Fruit fly (Drosophila melanogaster) whole organism, wandering third instar larva: ENCODE results near the gene Plap.

Experiments
- Abd-B ChIP-seq: fragments of >200 bp; optimal IDR thresholded peaks from 2 replicates; lab custom pipeline; 2017; ENCODE audit warnings: missing biosample characterization, missing genetic modification characterization
- CG32264 ChIP-seq: fragments of 200-800 bp; sonication (Bioruptor generic); optimal IDR thresholded peaks from 2 replicates; lab custom pipeline; 2016; ENCODE audit warnings: missing biosample characterization, missing genetic modification characterization
- CG9705 ChIP-seq: fragments of 200-800 bp; sonication (Bioruptor generic); optimal IDR thresholded peaks from 2 replicates; lab custom pipeline; 2018; ENCODE audit warnings: missing biosample characterization, mild to moderate bottlenecking, missing genetic modification characterization
- CrebA ChIP-seq: fragments of 200-800 bp; sonication (Bioruptor generic); optimal IDR thresholded peaks from 2 replicates; lab custom pipeline; 2016; ENCODE audit warnings: missing biosample characterization, mild to moderate bottlenecking, missing genetic modification characterization, borderline replicate concordance
- Dfd ChIP-seq: fragments of >200 bp; optimal IDR thresholded peaks from 2 replicates; lab custom pipeline; 2017; ENCODE audit warnings: missing biosample characterization, missing genetic modification characterization
- Dif ChIP-seq: fragments of 200-275, 200-300 bp; sonication (Bioruptor generic); optimal IDR thresholded peaks from 2 replicates; lab custom pipeline; 2018; ENCODE audit warnings: missing biosample characterization, missing genetic modification characterization; ENCODE audit not compliant: partially characterized antibody
- GATAd ChIP-seq: sonication (Bioruptor generic); optimal IDR thresholded peaks from 2 replicates; lab custom pipeline; 2016; ENCODE audit warnings: missing biosample characterization, missing genetic modification characterization
- HLH106 ChIP-seq: fragments of 200-800 bp; optimal IDR thresholded peaks from 3 replicates; lab custom pipeline; 2019; ENCODE audit warnings: missing biosample characterization, mild to moderate bottlenecking, missing genetic modification characterization, moderate library complexity
- Hnf4 ChIP-seq: fragments of 200-800 bp; sonication (Bioruptor generic); optimal IDR thresholded peaks from 2 replicates; lab custom pipeline; 2016; ENCODE audit warnings: missing biosample characterization, mild to moderate bottlenecking, missing genetic modification characterization
- Hr78 ChIP-seq: fragments of >200 bp; optimal IDR thresholded peaks from 2 replicates; lab custom pipeline; 2017; ENCODE audit warnings: missing biosample characterization, missing genetic modification characterization
- Hr83 ChIP-seq: fragments of 200-300 bp; sonication (Bioruptor generic); optimal IDR thresholded peaks from 2 replicates; lab custom pipeline; 2016; ENCODE audit warnings: missing biosample characterization, mild to moderate bottlenecking, missing genetic modification characterization, moderate library complexity; ENCODE audit not compliant: poor library complexity, severe bottlenecking
- Jra ChIP-seq: sonication (Bioruptor generic); optimal IDR thresholded peaks from 2 replicates; lab custom pipeline; 2016; ENCODE audit warnings: missing biosample characterization, missing genetic modification characterization
- Mio ChIP-seq: sonication (Bioruptor generic); optimal IDR thresholded peaks from 2 replicates; lab custom pipeline; 2016; ENCODE audit warnings: missing biosample characterization, missing genetic modification characterization
- Myc ChIP-seq: fragments of >200 bp; optimal IDR thresholded peaks from 2 replicates; lab custom pipeline; 2017
- N ChIP-seq: fragments of >200 bp; optimal IDR thresholded peaks from 2 replicates; lab custom pipeline; 2018; ENCODE audit warnings: missing biosample characterization, missing external identifiers, missing genetic modification characterization
- OdsH ChIP-seq: fragments of 200-800 bp; sonication (Bioruptor generic); optimal IDR thresholded peaks from 2 replicates; lab custom pipeline; 2016; ENCODE audit warnings: missing biosample characterization, mild to moderate bottlenecking, missing genetic modification characterization
- Rel ChIP-seq, 2 experiments: fragments of 200-800 bp; sonication (Bioruptor generic) in 1 of 2; optimal IDR thresholded peaks; 2 replicates in 1 of 2; 3 replicates in 1 of 2; lab custom pipeline; 2016 to 2019; ENCODE audit warnings: mild to moderate bottlenecking in 2 of 2, missing biosample characterization in 2 of 2, missing genetic modification characterization in 2 of 2, moderate library complexity in 1 of 2
- Sp1 ChIP-seq: fragments of 200-800 bp; sonication (Bioruptor generic); optimal IDR thresholded peaks from 3 replicates; lab custom pipeline; 2019; ENCODE audit warnings: missing biosample characterization, mild to moderate bottlenecking, missing genetic modification characterization, moderate library complexity
- Vsx2 ChIP-seq: fragments of 200-300, 225-300 bp; sonication (Bioruptor generic); optimal IDR thresholded peaks from 2 replicates; lab custom pipeline; 2018; ENCODE audit warnings: missing biosample characterization, missing genetic modification characterization; ENCODE audit not compliant: partially characterized antibody
- br ChIP-seq: fragments of 200-800 bp; sonication (Bioruptor generic); optimal IDR thresholded peaks from 2 replicates; lab custom pipeline; 2016; ENCODE audit warnings: missing biosample characterization, missing genetic modification characterization
- brk ChIP-seq: fragments of 200-800 bp; sonication (Bioruptor generic); optimal IDR thresholded peaks from 2 replicates; lab custom pipeline; 2016; ENCODE audit warnings: missing biosample characterization, mild to moderate bottlenecking, missing genetic modification characterization
- dl ChIP-seq, 2 experiments: fragments of 175-275, 200-275 bp in 1 of 2; fragments of 200-275 bp in 1 of 2; sonication (Bioruptor generic); optimal IDR thresholded peaks; lab custom pipeline; 2018; ENCODE audit warnings: mild to moderate bottlenecking in 2 of 2, missing biosample characterization in 2 of 2, missing genetic modification characterization in 2 of 2, moderate library complexity in 2 of 2; ENCODE audit not compliant: partially characterized antibody in 2 of 2, insufficient read depth in 1 of 2
- dmrt93B ChIP-seq: fragments of 200-800 bp; sonication (Bioruptor generic); optimal IDR thresholded peaks from 2 replicates; lab custom pipeline; 2018; ENCODE audit warnings: missing biosample characterization, mild to moderate bottlenecking, missing genetic modification characterization
- dsf ChIP-seq: sonication (Bioruptor generic); optimal IDR thresholded peaks from 2 replicates; lab custom pipeline; 2016; ENCODE audit warnings: missing biosample characterization, missing genetic modification characterization, borderline replicate concordance
- ey ChIP-seq: fragments of 200-800 bp; sonication (Bioruptor generic); optimal IDR thresholded peaks from 2 replicates; lab custom pipeline; 2016; ENCODE audit warnings: missing biosample characterization, missing genetic modification characterization
- foxo ChIP-seq, 2 experiments: fragments of 200-800 bp; sonication (Bioruptor generic); optimal IDR thresholded peaks; 2 replicates in 1 of 2; 3 replicates in 1 of 2; lab custom pipeline; 2016 to 2017; ENCODE audit warnings: missing biosample characterization in 2 of 2, missing genetic modification characterization in 2 of 2
- fru ChIP-seq: fragments of 200-800 bp; sonication (Bioruptor generic); optimal IDR thresholded peaks from 3 replicates; lab custom pipeline; 2016; ENCODE audit warnings: missing biosample characterization, mild to moderate bottlenecking, missing genetic modification characterization
- h ChIP-seq: fragments of 200-800 bp; sonication (Bioruptor generic); optimal IDR thresholded peaks from 3 replicates; lab custom pipeline; 2016; ENCODE audit warnings: missing biosample characterization, mild to moderate bottlenecking, missing genetic modification characterization
- jim ChIP-seq: fragments of 175-275, 200-325 bp; sonication (Bioruptor generic); optimal IDR thresholded peaks from 2 replicates; lab custom pipeline; 2016; ENCODE audit warnings: missing biosample characterization, mild to moderate bottlenecking, missing genetic modification characterization
- lola ChIP-seq: fragments of >200 bp; optimal IDR thresholded peaks from 2 replicates; lab custom pipeline; 2017; ENCODE audit warnings: missing biosample characterization, missing genetic modification characterization
- pan ChIP-seq: fragments of >200 bp; optimal IDR thresholded peaks from 2 replicates; lab custom pipeline; 2017
- psq ChIP-seq: fragments of 200-800 bp; sonication (Bioruptor generic); optimal IDR thresholded peaks from 3 replicates; lab custom pipeline; 2017; ENCODE audit warnings: missing biosample characterization, mild to moderate bottlenecking, missing genetic modification characterization, moderate library complexity
- rgr ChIP-seq: fragments of 200-800 bp; sonication (Bioruptor generic); optimal IDR thresholded peaks from 3 replicates; lab custom pipeline; 2016; ENCODE audit warnings: missing biosample characterization, mild to moderate bottlenecking, missing genetic modification characterization
- sage ChIP-seq: fragments of 200-800 bp; sonication (Bioruptor generic); optimal IDR thresholded peaks from 2 replicates; lab custom pipeline; 2016; ENCODE audit warnings: missing biosample characterization, mild to moderate bottlenecking, missing genetic modification characterization
- sv ChIP-seq: fragments of 200-800 bp; sonication (Bioruptor generic); optimal IDR thresholded peaks from 3 replicates; lab custom pipeline; 2016; ENCODE audit warnings: missing biosample characterization, missing genetic modification characterization
- tai ChIP-seq: sonication (Bioruptor generic); optimal IDR thresholded peaks from 2 replicates; lab custom pipeline; 2016; ENCODE audit warnings: missing biosample characterization, missing genetic modification characterization
- usp ChIP-seq: fragments of >200 bp; optimal IDR thresholded peaks from 2 replicates; lab custom pipeline; 2017; ENCODE audit warnings: missing biosample characterization, missing genetic modification characterization
- woc ChIP-seq: sonication (Bioruptor generic); optimal IDR thresholded peaks from 2 replicates; lab custom pipeline; 2016; ENCODE audit warnings: missing biosample characterization, mild to moderate bottlenecking, missing genetic modification characterization

Plap gene

DNA sequence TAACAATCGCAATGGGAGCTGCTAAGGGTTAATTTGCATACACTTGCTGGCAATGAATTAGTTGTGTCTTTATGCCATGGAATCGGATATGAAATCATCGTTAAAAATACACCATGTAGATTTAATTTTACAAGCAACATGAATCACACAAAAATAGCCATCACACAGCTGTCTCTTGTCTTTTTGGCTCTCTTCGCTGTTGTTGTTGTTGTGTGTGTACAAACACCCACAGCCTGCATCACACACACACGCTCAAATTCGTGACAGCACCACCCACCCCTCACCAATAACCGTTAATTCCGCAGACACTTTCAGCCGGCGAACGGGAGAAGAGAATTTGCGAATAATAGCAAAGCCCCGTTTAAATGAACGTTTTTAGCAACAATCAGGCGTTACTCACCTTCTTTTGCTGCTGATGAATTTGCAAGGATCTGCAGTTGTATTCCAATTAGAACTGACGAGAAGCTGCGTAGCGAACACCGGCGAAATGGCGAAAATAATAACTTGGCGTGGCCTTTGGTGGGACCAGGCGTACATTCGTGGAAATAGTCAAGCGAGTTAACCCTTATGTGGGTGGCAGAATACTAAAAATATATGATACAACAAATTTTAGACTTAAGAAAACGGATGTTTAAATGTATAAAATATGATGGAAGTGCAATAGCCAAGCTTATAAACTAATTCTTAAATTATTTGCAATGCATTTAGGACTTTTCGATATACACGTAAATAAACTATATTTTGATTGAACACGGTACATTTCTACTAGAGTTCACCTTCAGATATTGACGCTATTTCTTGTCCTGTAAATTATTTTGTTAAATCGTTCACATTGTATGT lies 12.3 kb downstream of the Plap start, which contains the start of gene capt (continued):
- TF ChIP-seq h (peak; percentile 10), Myc (lab: Kevin White, UChicago) (peak; percentile 27), sv (GFP tag; lab: Kevin White, UChicago) (peak; percentile 25), OdsH (GFP tag; lab: Kevin White, UChicago) (no peak), Dfd (no peak)

DNA sequence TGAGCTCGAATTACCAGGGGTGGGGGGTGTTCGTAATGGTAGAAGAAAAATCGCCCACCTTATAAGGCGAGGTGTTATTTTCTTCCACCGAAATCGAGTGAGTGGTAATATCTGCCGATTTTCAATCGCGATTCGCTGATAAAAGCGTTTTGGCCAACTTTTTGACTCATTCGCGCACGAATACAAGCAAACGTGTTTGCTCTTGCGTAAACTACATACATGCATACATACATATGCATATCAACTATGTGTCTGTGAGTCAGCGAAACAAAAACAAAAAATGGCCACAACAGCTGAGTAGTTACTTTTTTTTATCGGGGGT lies 12.8 kb downstream of the Plap start:
- peak; percentile 20 for TF ChIP-seq fru (GFP tag; lab: Kevin White, UChicago)
- TF ChIP-seq pan, result no peak

DNA sequence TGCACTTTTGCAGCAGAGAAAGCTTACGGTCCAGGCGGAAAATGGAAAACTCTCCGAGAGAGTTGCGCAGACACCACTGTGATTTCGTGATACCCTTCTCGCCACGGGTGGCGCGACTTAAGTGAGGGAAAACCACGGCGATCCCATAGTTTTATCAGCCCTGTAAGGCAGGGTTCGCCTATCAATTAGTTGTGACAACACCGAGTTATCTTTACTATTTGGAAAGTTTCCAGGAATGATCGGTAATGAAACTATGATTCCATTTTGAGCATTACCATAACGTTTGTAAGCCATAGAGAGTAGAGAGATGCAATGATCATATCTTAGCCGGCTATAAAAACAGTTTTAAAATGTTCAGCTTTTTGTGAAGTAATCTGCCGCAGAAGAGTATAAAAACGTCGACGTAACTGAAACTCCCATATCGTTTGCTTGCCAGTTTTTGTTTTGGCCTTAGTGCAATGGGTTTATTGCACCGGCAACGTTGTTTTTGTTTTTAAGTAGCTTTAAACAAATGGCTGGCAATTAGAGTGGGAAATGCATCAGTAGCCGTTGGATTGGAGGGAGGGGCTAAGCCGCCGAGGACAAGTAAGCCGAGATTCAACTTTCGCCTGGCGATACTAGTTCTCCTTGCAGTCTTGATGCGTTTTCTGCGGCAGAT lies 13.4 kb downstream of the Plap start:
- no peak for TF ChIP-seq lola (GFP tag; lab: Kevin White, UChicago)
- TF ChIP-seq br (GFP tag; lab: Kevin White, UChicago), result no peak

DNA sequence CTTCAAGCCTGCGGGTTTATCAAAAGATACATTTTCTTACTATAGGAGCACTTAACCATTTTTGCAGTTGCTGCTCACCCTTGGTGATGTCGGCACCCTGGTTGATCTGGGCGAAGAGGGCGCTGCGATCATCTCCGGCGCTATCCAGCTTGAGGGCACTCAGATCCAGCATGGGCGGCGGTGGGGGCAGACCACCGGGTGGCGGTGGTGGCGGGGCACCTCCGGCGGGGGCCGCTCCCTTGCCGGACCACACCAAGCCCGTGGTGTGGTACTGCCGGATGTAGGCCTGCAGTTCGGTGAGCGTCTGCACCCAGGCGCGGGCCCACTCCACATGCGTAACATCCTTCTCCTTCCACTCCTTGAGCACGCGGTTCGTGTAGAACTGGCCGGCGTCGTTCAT lies 17.5 kb downstream of the Plap start:
- TF ChIP-seq N, result no peak
- peak; percentile 99 for TF ChIP-seq Dfd

DNA sequence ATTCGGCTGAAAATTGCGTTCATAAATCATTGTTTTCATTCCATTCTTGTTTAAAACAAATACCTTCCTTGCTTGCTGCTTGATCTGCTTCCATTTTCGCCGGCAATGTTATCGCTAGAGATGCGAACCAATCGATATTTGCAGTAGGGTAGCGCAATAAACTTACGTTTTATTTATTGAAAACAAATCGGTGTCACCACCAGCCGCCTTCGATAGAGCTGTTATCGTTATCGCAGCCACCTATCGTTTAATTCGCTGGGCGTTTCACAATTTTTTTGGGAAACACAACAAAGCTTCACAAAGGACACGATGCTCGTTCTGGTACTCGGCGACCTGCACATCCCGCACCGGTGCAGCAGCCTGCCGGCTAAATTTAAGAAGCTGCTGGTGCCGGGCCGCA lies 19.6 kb downstream of the Plap start, which contains the start of the genes Tfb4 and Vps29:
Tfb4 (minus strand) TSS at position 124 of the 400 bp plus-strand sequence.
Vps29 (plus strand) TSS at position 213 of the 400 bp plus-strand sequence.
- TF ChIP-seq Jra (GFP tag; lab: Kevin White, UChicago), result no peak
- TF ChIP-seq CG9705 (GFP tag; lab: Kevin White, UChicago), result no peak
- TF ChIP-seq pan, result no peak
- TF ChIP-seq dmrt93B, result no peak
- no peak for TF ChIP-seq CrebA (GFP tag; lab: Kevin White, UChicago)
- TF ChIP-seq ey, result peak; percentile 67
- TF ChIP-seq jim (GFP tag; lab: Kevin White, UChicago), result no peak
- no peak for TF ChIP-seq Abd-B (GFP tag; lab: Kevin White, UChicago)
- no peak for TF ChIP-seq rgr (GFP tag; lab: Kevin White, UChicago)
- TF ChIP-seq dl (GFP tag; optimal IDR thresholded peaks at IDR 0.05; lab: Kevin White, UChicago; ENCODE audit: insufficient read depth in 1 of 2, partially characterized antibody in 2 of 2), result no peak
- TF ChIP-seq woc (GFP tag; lab: Kevin White, UChicago), result no peak
- TF ChIP-seq sage (GFP tag; lab: Kevin White, UChicago), result no peak
- peak; percentile 74 for TF ChIP-seq br (GFP tag; lab: Kevin White, UChicago)
- peak; percentile 97 for TF ChIP-seq Hr83
- TF ChIP-seq Rel (GFP tag; optimal IDR thresholded peaks at IDR 0.05; lab: Kevin White, UChicago), result no peak
- TF ChIP-seq Rel (tag; optimal IDR thresholded peaks at IDR 0.05; lab: Kevin White, UChicago), result peak; percentile 59
- TF ChIP-seq fru (GFP tag; lab: Kevin White, UChicago), result no peak
- TF ChIP-seq lola (GFP tag; lab: Kevin White, UChicago), result no peak
- TF ChIP-seq Hr78 (GFP tag; lab: Kevin White, UChicago), result no peak
- no peak for TF ChIP-seq Vsx2 (GFP tag; lab: Kevin White, UChicago)
- TF ChIP-seq usp (GFP tag; lab: Kevin White, UChicago), result no peak
- peak; percentile 43 for TF ChIP-seq psq
- no peak for TF ChIP-seq Hnf4 (GFP tag; lab: Kevin White, UChicago)
- TF ChIP-seq Sp1 (GFP tag; lab: Kevin White, UChicago), result no peak
- TF ChIP-seq brk (GFP tag; lab: Kevin White, UChicago), result no peak
- TF ChIP-seq tai (GFP tag; lab: Kevin White, UChicago), result no peak
- no peak for TF ChIP-seq N
- TF ChIP-seq CG32264 (GFP tag; lab: Kevin White, UChicago), result peak; percentile 1
- TF ChIP-seq sv (GFP tag; lab: Kevin White, UChicago), result peak; percentile 7
- peak in 1 of 2 experiments; percentile 83 for TF ChIP-seq foxo (GFP tag; optimal IDR thresholded peaks at IDR 0.05; lab: Kevin White, UChicago)
- TF ChIP-seq OdsH (GFP tag; lab: Kevin White, UChicago), result peak; percentile 61
- TF ChIP-seq dsf (GFP tag; lab: Kevin White, UChicago), result no peak
- TF ChIP-seq Mio (GFP tag; lab: Kevin White, UChicago), result no peak
- TF ChIP-seq Dfd, result no peak
- peak; percentile 77 for TF ChIP-seq h
- TF ChIP-seq Dif (GFP tag; lab: Kevin White, UChicago), result no peak
- TF ChIP-seq GATAd, result peak; percentile 10
- TF ChIP-seq HLH106 (tag; lab: Kevin White, UChicago), result peak; percentile 40
- no peak for TF ChIP-seq Myc (lab: Kevin White, UChicago)
